Worm (Caenorhabditis elegans): ENCODE measurements around the gene npp-3.

npp-3 gene

ce11 chrII:11910569-11910968, 36.0 kb upstream of the npp-3 start:
- TF ChIP-seq aly-1 (tag; optimal IDR thresholded peaks at IDR 0.05) (no peak), tbx-37 (GFP tag; conservative IDR thresholded peaks at IDR 0.05) (no peak), tbx-11 (GFP tag; IDR thresholded peaks at IDR 0.05) (no peak), tra-4 (tag; optimal IDR thresholded peaks at IDR 0.05) (no peak), sea-1 (GFP tag; conservative IDR thresholded peaks at IDR 0.05) (no peak), hnd-1 (tag; optimal IDR thresholded peaks at IDR 0.05) (no peak), ceh-13 (GFP tag; optimal IDR thresholded peaks at IDR 0.05) (no peak), flt-1 (GFP tag; IDR thresholded peaks at IDR 0.05) (no peak), ceh-36 (tag; optimal IDR thresholded peaks at IDR 0.05) (no peak), B0310.2 (tag; optimal IDR thresholded peaks at IDR 0.05) (no peak), ets-7 (tag; optimal IDR thresholded peaks at IDR 0.05) (no peak), scrt-1 (GFP tag; IDR thresholded peaks at IDR 0.05) (no peak), F13C5.2 (tag; optimal IDR thresholded peaks at IDR 0.05) (no peak)

- TF ChIP-seq hmg-4 (GFP tag; optimal IDR thresholded peaks at IDR 0.05) (no peak), aly-1 (tag; optimal IDR thresholded peaks at IDR 0.05) (no peak), hmbx-1 (tag; optimal IDR thresholded peaks at IDR 0.05) (no peak), tra-4 (tag; optimal IDR thresholded peaks at IDR 0.05) (no peak)
Measured at ce11 chrII:11906217-11906616, 31.6 kb upstream of the npp-3 start, which contains the start of gene ZK930.4. Gene ZK930.4, plus strand, starts transcription at chrII:11906517.

ce11 chrII:11905023-11905422, 30.4 kb upstream of the npp-3 start:
- TF ChIP-seq pes-1 (GFP tag; IDR thresholded peaks at IDR 0.05) (no peak), ama-1 (optimal IDR thresholded peaks at IDR 0.05) (no peak), aly-1 (tag; optimal IDR thresholded peaks at IDR 0.05) (no peak), ceh-13 (GFP tag; optimal IDR thresholded peaks at IDR 0.05) (no peak), sea-1 (GFP tag; conservative IDR thresholded peaks at IDR 0.05) (no peak), tra-4 (tag; optimal IDR thresholded peaks at IDR 0.05) (no peak), ets-7 (tag; optimal IDR thresholded peaks at IDR 0.05) (no peak), B0310.2 (tag; optimal IDR thresholded peaks at IDR 0.05) (no peak), ceh-36 (tag; optimal IDR thresholded peaks at IDR 0.05) (no peak), F13C5.2 (tag; optimal IDR thresholded peaks at IDR 0.05) (no peak), hmbx-1 (tag; optimal IDR thresholded peaks at IDR 0.05) (no peak), hmg-4 (GFP tag; optimal IDR thresholded peaks at IDR 0.05) (no peak), flt-1 (GFP tag; IDR thresholded peaks at IDR 0.05) (no peak), scrt-1 (GFP tag; IDR thresholded peaks at IDR 0.05) (no peak), hnd-1 (tag; optimal IDR thresholded peaks at IDR 0.05) (no peak), tbx-11 (GFP tag; IDR thresholded peaks at IDR 0.05) (no peak), tbx-37 (GFP tag; conservative IDR thresholded peaks at IDR 0.05) (no peak)

- TF ChIP-seq hmg-4 (GFP tag; optimal IDR thresholded peaks at IDR 0.05) (no peak), tra-4 (tag; optimal IDR thresholded peaks at IDR 0.05) (no peak), flt-1 (GFP tag; IDR thresholded peaks at IDR 0.05) (no peak), hmbx-1 (tag; optimal IDR thresholded peaks at IDR 0.05) (no peak), ceh-36 (tag; optimal IDR thresholded peaks at IDR 0.05) (no peak), B0310.2 (tag; optimal IDR thresholded peaks at IDR 0.05) (no peak), F13C5.2 (tag; optimal IDR thresholded peaks at IDR 0.05) (no peak), scrt-1 (GFP tag; IDR thresholded peaks at IDR 0.05) (no peak), tbx-37 (GFP tag; conservative IDR thresholded peaks at IDR 0.05) (no peak), ama-1 (optimal IDR thresholded peaks at IDR 0.05) (no peak)
Measured at ce11 chrII:11902203-11902602, 27.6 kb upstream of the npp-3 start.

ce11 chrII:11901110-11901509, 26.5 kb upstream of the npp-3 start, which contains the start of gene vab-23:
Gene vab-23, minus strand, starts transcription at chrII:11901210.
- no peak for TF ChIP-seq ceh-13 (GFP tag; optimal IDR thresholded peaks at IDR 0.05)
- no peak for TF ChIP-seq tbx-37 (GFP tag; conservative IDR thresholded peaks at IDR 0.05)

- TF ChIP-seq ceh-13 (GFP tag; optimal IDR thresholded peaks at IDR 0.05) (no peak), tra-4 (tag; optimal IDR thresholded peaks at IDR 0.05) (no peak), hnd-1 (tag; optimal IDR thresholded peaks at IDR 0.05) (no peak), ama-1 (optimal IDR thresholded peaks at IDR 0.05) (no peak), hmg-4 (GFP tag; optimal IDR thresholded peaks at IDR 0.05) (no peak), tbx-37 (GFP tag; conservative IDR thresholded peaks at IDR 0.05) (no peak), ceh-36 (tag; optimal IDR thresholded peaks at IDR 0.05) (peak; percentile 6), scrt-1 (GFP tag; IDR thresholded peaks at IDR 0.05) (no peak)
Measured at ce11 chrII:11899761-11900160, 25.2 kb upstream of the npp-3 start.

ce11 chrII:11893323-11893722, 18.7 kb upstream of the npp-3 start, which contains the start of gene ZK930.2:
Gene ZK930.2, minus strand, starts transcription at chrII:11893423.
- no peak for TF ChIP-seq hnd-1 (tag; optimal IDR thresholded peaks at IDR 0.05)
- no peak for TF ChIP-seq hmbx-1 (tag; optimal IDR thresholded peaks at IDR 0.05)
- no peak for TF ChIP-seq flt-1 (GFP tag; IDR thresholded peaks at IDR 0.05)
- TF ChIP-seq hmg-4 (GFP tag; optimal IDR thresholded peaks at IDR 0.05) = no peak
- no peak for TF ChIP-seq scrt-1 (GFP tag; IDR thresholded peaks at IDR 0.05)

ce11 chrII:11890596-11890995, 16.0 kb upstream of the npp-3 start:
- TF ChIP-seq tbx-37 (GFP tag; conservative IDR thresholded peaks at IDR 0.05) (0 out of 2 replicates have a peak, but pooled peaks have one; percentile 14), hmg-4 (GFP tag; optimal IDR thresholded peaks at IDR 0.05) (peak; percentile 78), tra-4 (tag; optimal IDR thresholded peaks at IDR 0.05) (no peak), sea-1 (GFP tag; conservative IDR thresholded peaks at IDR 0.05) (0 out of 2 replicates have a peak, but pooled peaks have one; percentile 25), pes-1 (GFP tag; IDR thresholded peaks at IDR 0.05) (peak; percentile 45; the same call in 1 of the 2 replicates)
